Fruit fly (Drosophila melanogaster): ENCODE results near the gene lace.

- TF ChIP-seq ttk (optimal IDR thresholded peaks at IDR 0.05) (no peak), Sin3A (optimal IDR thresholded peaks at IDR 0.05) (no peak), insv (optimal IDR thresholded peaks at IDR 0.05) (no peak), psq (optimal IDR thresholded peaks at IDR 0.05) (no peak)
These were observed 48.3 kb downstream of the lace start, which contains the start of gene Skadu for dm6 chr2L:15547219-15547618.
